Worm (Caenorhabditis elegans) whole organism, late embryonic: Measurements from ENCODE around the gene Y73B6BL.288.

ENCODE experiments used
- F13H6.1 ChIP-seq: sonication (generic microtip); optimal IDR thresholded peaks from 2 replicates; lab custom pipeline; 2016; ENCODE audit warnings: missing genetic modification characterization, missing compliant biosample characterization
- K02D7.2 ChIP-seq: sonication (generic microtip); optimal IDR thresholded peaks from 2 replicates; lab custom pipeline; 2017; ENCODE audit warnings: mild to moderate bottlenecking, missing genetic modification characterization, missing compliant biosample characterization
- K09A11.1 ChIP-seq: sonication (generic microtip); optimal IDR thresholded peaks from 2 replicates; lab custom pipeline; 2017; ENCODE audit warnings: antibody characterized with exemption, mild to moderate bottlenecking, missing genetic modification characterization, missing compliant biosample characterization; ENCODE audit not compliant: insufficient read depth
- Y22D7AL.16 ChIP-seq: sonication (generic microtip); optimal IDR thresholded peaks from 2 replicates; lab custom pipeline; 2016; ENCODE audit warnings: missing genetic modification characterization, missing compliant biosample characterization
- ahr-1 ChIP-seq: sonication (generic microtip); optimal IDR thresholded peaks from 2 replicates; lab custom pipeline; 2016; ENCODE audit warnings: missing genetic modification characterization, missing compliant biosample characterization
- ceh-14 ChIP-seq: sonication (generic microtip); optimal IDR thresholded peaks from 2 replicates; lab custom pipeline; 2016; ENCODE audit warnings: missing genotype, missing genetic modification characterization, missing compliant biosample characterization
- ceh-18 ChIP-seq: sonication (generic microtip); optimal IDR thresholded peaks from 2 replicates; lab custom pipeline; 2016; ENCODE audit warnings: missing genetic modification characterization, missing compliant biosample characterization
- ceh-19 ChIP-seq: fragments of 200-800 bp; sonication (Bioruptor generic); optimal IDR thresholded peaks from 2 replicates; lab custom pipeline; 2018; ENCODE audit warnings: mild to moderate bottlenecking, missing genetic modification characterization, missing compliant biosample characterization
- ceh-24 ChIP-seq: sonication (generic microtip); optimal IDR thresholded peaks from 2 replicates; lab custom pipeline; 2016; ENCODE audit warnings: mild to moderate bottlenecking, missing genetic modification characterization, missing compliant biosample characterization
- ceh-30 ChIP-seq: fragments of 150-350 bp; optimal IDR thresholded peaks from 2 replicates; lab custom pipeline; 2014; ENCODE audit warnings: missing biosample characterization, missing genetic modification characterization
- ceh-34 ChIP-seq: sonication (generic microtip); optimal IDR thresholded peaks from 2 replicates; lab custom pipeline; 2016; ENCODE audit warnings: mild to moderate bottlenecking, missing genetic modification characterization, missing compliant biosample characterization
- che-1 ChIP-seq: sonication (generic microtip); optimal IDR thresholded peaks from 2 replicates; lab custom pipeline; 2016; ENCODE audit warnings: mild to moderate bottlenecking, missing genetic modification characterization, missing compliant biosample characterization
- elt-4 ChIP-seq: sonication (generic microtip); optimal IDR thresholded peaks from 2 replicates; lab custom pipeline; 2016; ENCODE audit warnings: missing genetic modification characterization, missing compliant biosample characterization
- eyg-1 ChIP-seq: sonication (generic microtip); optimal IDR thresholded peaks from 2 replicates; lab custom pipeline; 2016; ENCODE audit warnings: missing genotype, missing genetic modification characterization, missing compliant biosample characterization
- fax-1 ChIP-seq: sonication (generic microtip); optimal IDR thresholded peaks from 2 replicates; lab custom pipeline; 2016; ENCODE audit warnings: missing genotype, missing genetic modification characterization, missing compliant biosample characterization
- fkh-10 ChIP-seq: fragments of 150-350 bp; optimal IDR thresholded peaks from 2 replicates; lab custom pipeline; 2014; ENCODE audit warnings: missing biosample characterization, missing genetic modification reagents, missing genetic modification characterization
- fkh-6 ChIP-seq: sonication (generic microtip); optimal IDR thresholded peaks from 2 replicates; lab custom pipeline; 2016; ENCODE audit warnings: missing genetic modification characterization, missing compliant biosample characterization
- hlh-15 ChIP-seq: sonication (generic microtip); optimal IDR thresholded peaks from 2 replicates; lab custom pipeline; 2016; ENCODE audit warnings: missing genetic modification characterization, missing compliant biosample characterization
- hlh-6 ChIP-seq: sonication (generic microtip); optimal IDR thresholded peaks from 2 replicates; lab custom pipeline; 2016; ENCODE audit warnings: missing genotype, missing genetic modification characterization, missing compliant biosample characterization
- hlh-8 ChIP-seq: sonication (generic microtip); optimal IDR thresholded peaks from 2 replicates; lab custom pipeline; 2016; ENCODE audit warnings: missing genotype, missing genetic modification characterization, missing compliant biosample characterization
- lim-6 ChIP-seq: sonication (generic microtip); optimal IDR thresholded peaks from 2 replicates; lab custom pipeline; 2016; ENCODE audit warnings: missing genetic modification characterization, missing compliant biosample characterization
- lin-11 ChIP-seq: fragments of 200-800 bp; sonication (Bioruptor generic); optimal IDR thresholded peaks from 2 replicates; lab custom pipeline; 2018; ENCODE audit warnings: mild to moderate bottlenecking, missing genetic modification characterization, missing compliant biosample characterization
- madf-2 ChIP-seq: sonication (generic microtip); optimal IDR thresholded peaks from 2 replicates; lab custom pipeline; 2017; ENCODE audit warnings: missing genetic modification characterization, missing compliant biosample characterization
- nfya-1 ChIP-seq: sonication (generic microtip); optimal IDR thresholded peaks from 2 replicates; lab custom pipeline; 2017; ENCODE audit warnings: missing genetic modification characterization, mild to moderate bottlenecking, missing compliant biosample characterization, antibody characterized with exemption, moderate library complexity
- nhr-11 ChIP-seq: fragments of 150-350 bp; optimal IDR thresholded peaks from 2 replicates; lab custom pipeline; 2014; ENCODE audit warnings: missing biosample characterization, missing genetic modification characterization
- pag-3 ChIP-seq: sonication (generic microtip); optimal IDR thresholded peaks from 2 replicates; lab custom pipeline; 2016; ENCODE audit warnings: missing compliant biosample characterization, missing genetic modification characterization, borderline replicate concordance
- pax-1 ChIP-seq: fragments of 150-350 bp; optimal IDR thresholded peaks from 2 replicates; lab custom pipeline; 2014; ENCODE audit warnings: missing biosample characterization, missing genetic modification characterization
- sdc-2 ChIP-seq: sonication (generic microtip); optimal IDR thresholded peaks from 2 replicates; lab custom pipeline; 2016; ENCODE audit warnings: missing genotype, missing genetic modification characterization, missing compliant biosample characterization
- sox-2 ChIP-seq: fragments of 200-800 bp; sonication (Bioruptor generic); IDR thresholded peaks from 2 replicates; pipeline ENCODE4 v1.3.6; 2022; ENCODE audit warnings: missing genetic modification reagents, missing genetic modification characterization, missing compliant biosample characterization
- syd-9 ChIP-seq: sonication (generic microtip); optimal IDR thresholded peaks from 2 replicates; lab custom pipeline; 2016; ENCODE audit warnings: mild to moderate bottlenecking, missing genetic modification characterization, moderate library complexity, missing compliant biosample characterization
- tbx-7 ChIP-seq: sonication (generic microtip); optimal IDR thresholded peaks from 2 replicates; lab custom pipeline; 2016; ENCODE audit warnings: missing genotype, missing genetic modification characterization, missing compliant biosample characterization
- unc-42 ChIP-seq: sonication (generic microtip); optimal IDR thresholded peaks from 2 replicates; lab custom pipeline; 2016; ENCODE audit warnings: missing genotype, missing genetic modification characterization, missing compliant biosample characterization
- unc-86 ChIP-seq: sonication (generic microtip); optimal IDR thresholded peaks from 2 replicates; lab custom pipeline; 2016; ENCODE audit warnings: missing genetic modification characterization, missing compliant biosample characterization

Y73B6BL.288 gene

DNA sequence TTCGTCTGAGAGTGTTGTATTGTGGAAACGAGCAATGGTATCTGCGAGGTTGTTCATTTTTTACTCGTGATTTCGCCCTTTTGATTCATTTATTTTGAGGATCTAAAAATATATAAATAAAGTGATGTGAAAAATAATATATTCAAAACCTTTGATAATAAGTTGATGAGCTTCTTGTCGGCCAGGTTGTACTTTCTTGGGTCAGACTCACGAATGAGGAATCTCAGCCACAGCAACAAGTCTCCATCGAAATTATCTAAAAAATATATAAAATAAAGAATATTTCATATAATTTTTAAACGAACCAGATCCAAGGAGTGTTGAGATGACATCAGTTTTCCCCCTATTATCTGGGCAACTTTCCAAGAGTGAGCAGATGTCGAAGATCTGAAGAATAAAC is at the start of gene Y73B6BL.288:
Gene Y73B6BL.288, minus strand, starts transcription at position 101 of the 400 bp plus-strand sequence.
- TF ChIP-seq ceh-14 (tag; lab: Kevin White, UChicago) (no peak), ahr-1 (tag; lab: Kevin White, UChicago) (no peak), pax-1 (no peak), ceh-18 (tag; lab: Kevin White, UChicago) (no peak), ceh-24 (tag; lab: Kevin White, UChicago) (no peak), K02D7.2 (tag; lab: Kevin White, UChicago) (no peak), tbx-7 (no peak), elt-4 (no peak), fax-1 (tag; lab: Kevin White, UChicago) (no peak), hlh-6 (tag; lab: Kevin White, UChicago) (no peak), Y22D7AL.16 (tag; lab: Kevin White, UChicago) (no peak), sox-2 (GFP tag; lab: Robert Waterston, UW) (no peak), nhr-11 (tag; lab: Kevin White, UChicago) (no peak), sdc-2 (tag; lab: Kevin White, UChicago) (no peak), fkh-10 (GFP tag; lab: Kevin White, UChicago) (no peak), lin-11 (no peak)

DNA sequence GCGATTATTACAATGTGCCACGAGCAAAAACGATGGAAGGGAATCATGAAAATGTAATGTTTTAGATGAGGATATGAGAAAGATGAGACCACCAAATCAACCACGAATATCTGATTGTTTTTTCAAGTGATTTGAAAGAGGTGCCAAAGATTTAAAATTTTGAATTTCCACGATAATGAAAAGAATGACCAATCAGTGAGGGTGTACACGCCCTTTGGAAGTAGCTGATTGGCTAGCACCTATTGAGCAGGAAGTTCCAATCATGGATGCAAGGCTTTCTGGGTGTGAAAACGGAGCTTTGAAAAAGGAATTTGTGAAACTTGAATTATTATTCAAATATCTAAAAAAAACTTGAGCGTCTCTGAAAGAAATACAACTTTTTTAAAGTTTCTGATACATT is 49.2 kb upstream of the Y73B6BL.288 start:
- peak; percentile 55 for TF ChIP-seq nfya-1 (tag; lab: Kevin White, UChicago)
- TF ChIP-seq K09A11.1 (tag; lab: Kevin White, UChicago) = no peak

ce11 chrIV:6388550-6388949 is 46.2 kb upstream of the Y73B6BL.288 start:
- no peak for TF ChIP-seq nfya-1 (tag; lab: Kevin White, UChicago)
- no peak for TF ChIP-seq syd-9
- TF ChIP-seq eyg-1 (tag; lab: Kevin White, UChicago) = no peak
- no peak for TF ChIP-seq unc-42 (tag; lab: Kevin White, UChicago)
- TF ChIP-seq sox-2 (GFP tag; lab: Robert Waterston, UW) = no peak
- TF ChIP-seq pag-3 (tag; lab: Kevin White, UChicago) = no peak

- peak; percentile 11 for TF ChIP-seq ceh-34 (tag; lab: Kevin White, UChicago)
- TF ChIP-seq fkh-6 = no peak
- TF ChIP-seq fkh-10 (GFP tag; lab: Kevin White, UChicago) = no peak
- TF ChIP-seq ceh-19 (GFP tag; lab: Kevin White, UChicago) = peak; percentile 47
- peak; percentile 77 for TF ChIP-seq unc-42 (tag; lab: Kevin White, UChicago)
- no peak for TF ChIP-seq madf-2 (tag; lab: Kevin White, UChicago)
These were observed 42.7 kb upstream of the Y73B6BL.288 start for ce11 chrIV:6385010-6385409.

DNA sequence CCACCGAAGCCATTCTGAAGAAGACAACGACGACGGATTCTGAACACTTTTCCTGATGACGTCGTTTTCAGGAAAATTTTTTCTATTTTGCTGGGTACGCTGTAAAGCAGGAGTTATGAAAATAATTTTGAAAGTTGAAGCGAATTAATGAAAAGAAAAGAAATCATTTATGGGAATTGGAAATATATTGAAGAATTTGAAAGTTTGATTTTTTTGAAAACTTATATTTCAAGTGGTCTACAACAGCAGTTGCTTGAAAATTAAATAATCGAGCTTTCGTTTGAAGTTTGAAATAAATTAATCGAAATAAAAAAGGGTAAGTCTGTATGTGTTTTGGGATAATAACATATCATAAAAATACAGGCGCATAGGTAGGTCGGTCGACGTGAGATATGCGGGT is 41.6 kb upstream of the Y73B6BL.288 start, which contains the start of gene shl-1:
Gene shl-1, minus strand, starts transcription at position 101 of the 400 bp plus-strand sequence.
- TF ChIP-seq F13H6.1 (no peak), sox-2 (GFP tag; lab: Robert Waterston, UW) (no peak), ceh-30 (tag; lab: Kevin White, UChicago) (no peak), lin-11 (no peak)

DNA sequence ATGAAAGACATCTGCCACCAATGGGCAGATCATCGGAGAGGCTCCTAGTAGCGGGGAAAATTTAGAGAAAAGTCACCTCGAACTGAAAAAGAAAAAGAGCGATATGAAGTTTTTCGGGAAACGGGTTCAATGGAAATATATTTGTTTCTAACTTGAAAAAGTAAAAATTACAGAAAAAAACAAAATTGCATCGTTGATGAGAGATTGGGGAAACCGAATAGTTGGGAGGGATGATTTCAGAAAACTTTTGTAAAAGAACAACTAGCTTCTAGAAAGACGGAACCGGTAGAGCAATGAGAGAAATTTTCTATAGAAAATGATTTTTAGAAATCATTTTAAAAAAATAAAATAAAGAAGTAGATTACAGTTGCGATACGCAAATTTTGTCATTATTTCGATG is 36.1 kb upstream of the Y73B6BL.288 start:
- TF ChIP-seq sdc-2 (tag; lab: Kevin White, UChicago) (no peak), K02D7.2 (tag; lab: Kevin White, UChicago) (no peak), hlh-15 (tag; lab: Kevin White, UChicago) (no peak), hlh-8 (tag; lab: Kevin White, UChicago) (no peak), ahr-1 (tag; lab: Kevin White, UChicago) (no peak), che-1 (tag; lab: Kevin White, UChicago) (no peak), unc-86 (tag; lab: Kevin White, UChicago) (no peak), lim-6 (tag; lab: Kevin White, UChicago) (no peak), madf-2 (tag; lab: Kevin White, UChicago) (no peak), Y22D7AL.16 (tag; lab: Kevin White, UChicago) (no peak), hlh-6 (tag; lab: Kevin White, UChicago) (no peak)
